Fruit fly (Drosophila melanogaster) whole organism, embryonic: ENCODE results near the gene M6.

Source experiments
- Atf-2 ChIP-seq: fragments of 200-800 bp; sonication (Bioruptor generic); optimal IDR thresholded peaks from 2 replicates; lab custom pipeline; 2016; ENCODE audit warnings: missing biosample characterization, missing genetic modification characterization
- Blimp-1 ChIP-seq: fragments of 200-800 bp; sonication (Bioruptor generic); optimal IDR thresholded peaks from 3 replicates; lab custom pipeline; 2018; ENCODE audit warnings: missing biosample characterization, missing genetic modification characterization, mild to moderate bottlenecking, moderate library complexity, missing genetic modification reagents
- CG10267 ChIP-seq: fragments of 200-800 bp; sonication (Bioruptor generic); optimal IDR thresholded peaks from 2 replicates; lab custom pipeline; 2018; ENCODE audit warnings: missing biosample characterization, mild to moderate bottlenecking, missing genetic modification characterization, moderate library complexity
- CG10959 ChIP-seq: fragments of 200-800 bp; sonication (Bioruptor generic); IDR thresholded peaks from 2 replicates; pipeline ENCODE4 v1.3.6; 2022; ENCODE audit warnings: missing biosample characterization, missing genetic modification characterization
- CG11085 ChIP-seq: fragments of 200-800 bp; sonication (Bioruptor generic); IDR thresholded peaks from 2 replicates; pipeline ENCODE4 v1.3.6; 2022; ENCODE audit warnings: missing biosample characterization, missing genetic modification characterization
- CG11093 ChIP-seq: fragments of 200-800 bp; sonication (Bioruptor generic); IDR thresholded peaks from 3 replicates; pipeline ENCODE4 v1.3.6; 2022; ENCODE audit warnings: missing biosample characterization, missing genetic modification characterization
- CG11504 ChIP-seq: fragments of 200-800 bp; sonication (Bioruptor generic); optimal IDR thresholded peaks from 3 replicates; lab custom pipeline; 2019; ENCODE audit warnings: missing biosample characterization, mild to moderate bottlenecking, missing genetic modification characterization, moderate library complexity
- CG1233 ChIP-seq: fragments of 200-800 bp; sonication (Bioruptor generic); optimal IDR thresholded peaks from 4 replicates; lab custom pipeline; 2018; ENCODE audit warnings: missing biosample characterization, mild to moderate bottlenecking, missing genetic modification characterization
- CG13775 ChIP-seq: fragments of 200-800 bp; sonication (Bioruptor generic); optimal IDR thresholded peaks from 3 replicates; lab custom pipeline; 2017; ENCODE audit warnings: missing biosample characterization, mild to moderate bottlenecking, missing genetic modification characterization
- CG14710 ChIP-seq: fragments of 200-800 bp; sonication (Bioruptor generic); optimal IDR thresholded peaks from 3 replicates; lab custom pipeline; 2019; ENCODE audit warnings: missing biosample characterization, mild to moderate bottlenecking, missing genetic modification characterization, moderate library complexity
- CG15514 ChIP-seq: fragments of 200-800 bp; sonication (Bioruptor generic); optimal IDR thresholded peaks from 3 replicates; lab custom pipeline; 2017; ENCODE audit warnings: missing biosample characterization, missing genetic modification characterization, mild to moderate bottlenecking, moderate library complexity, missing genetic modification reagents
- CG15696 ChIP-seq: fragments of 200-800 bp; sonication (Bioruptor generic); optimal IDR thresholded peaks from 2 replicates; lab custom pipeline; 2019; ENCODE audit warnings: missing biosample characterization, mild to moderate bottlenecking, missing genetic modification characterization, moderate library complexity
- CG1647 ChIP-seq: fragments of 200-800 bp; sonication (Bioruptor generic); optimal IDR thresholded peaks from 3 replicates; lab custom pipeline; 2016; ENCODE audit warnings: missing biosample characterization, missing genetic modification characterization
- CG16815 ChIP-seq: fragments of 200-800 bp; sonication (Bioruptor generic); optimal IDR thresholded peaks from 3 replicates; lab custom pipeline; 2017; ENCODE audit warnings: missing biosample characterization, mild to moderate bottlenecking, missing genetic modification characterization
- CG17361 ChIP-seq: fragments of 200-800 bp; sonication (Bioruptor generic); IDR thresholded peaks from 3 replicates; pipeline ENCODE4 v1.3.6; 2022; ENCODE audit warnings: missing biosample characterization, missing genetic modification characterization
- CG17802 ChIP-seq: fragments of 200-800 bp; sonication (Bioruptor generic); optimal IDR thresholded peaks from 2 replicates; lab custom pipeline; 2018; ENCODE audit warnings: missing biosample characterization, mild to moderate bottlenecking, missing genetic modification characterization, moderate library complexity
- CG17829 ChIP-seq: fragments of 200-800 bp; optimal IDR thresholded peaks from 2 replicates; lab custom pipeline; 2019; ENCODE audit warnings: missing biosample characterization, mild to moderate bottlenecking, missing genetic modification characterization, moderate library complexity
- CG18619 ChIP-seq: fragments of 200-800 bp; sonication (Bioruptor generic); optimal IDR thresholded peaks from 3 replicates; lab custom pipeline; 2017; ENCODE audit warnings: missing biosample characterization, mild to moderate bottlenecking, missing genetic modification characterization
- CG31441 ChIP-seq: fragments of 200-800 bp; sonication (Bioruptor generic); IDR thresholded peaks from 2 replicates; pipeline ENCODE4 v1.3.6; 2022; ENCODE audit warnings: missing biosample characterization, missing genetic modification characterization
- CG4404 ChIP-seq: fragments of 200-800 bp; sonication (Bioruptor generic); IDR thresholded peaks from 2 replicates; pipeline ENCODE4 v1.3.6; 2022; ENCODE audit warnings: missing biosample characterization, missing genetic modification characterization
- CG4424 ChIP-seq: fragments of 200-800 bp; sonication (Bioruptor generic); optimal IDR thresholded peaks from 3 replicates; lab custom pipeline; 2016; ENCODE audit warnings: missing biosample characterization, missing genetic modification characterization
- CG6689 ChIP-seq: fragments of 200-800 bp; sonication (Bioruptor generic); IDR thresholded peaks from 2 replicates; pipeline ENCODE4 v1.3.6; 2022; ENCODE audit warnings: missing biosample characterization, missing genetic modification characterization
- CG6813 ChIP-seq: fragments of 200-800 bp; sonication (Bioruptor generic); optimal IDR thresholded peaks from 2 replicates; lab custom pipeline; 2017; ENCODE audit warnings: missing biosample characterization, missing genetic modification characterization, mild to moderate bottlenecking, moderate library complexity, missing genetic modification reagents
- CG6854 ChIP-seq: fragments of 200-800 bp; sonication (Bioruptor generic); optimal IDR thresholded peaks from 3 replicates; lab custom pipeline; 2017; ENCODE audit warnings: missing biosample characterization, mild to moderate bottlenecking, missing genetic modification characterization
- CG7556 ChIP-seq: fragments of 200-800 bp; sonication (Bioruptor generic); optimal IDR thresholded peaks from 2 replicates; lab custom pipeline; 2017; ENCODE audit warnings: missing biosample characterization, mild to moderate bottlenecking, missing genetic modification characterization
- CG7839 ChIP-seq: fragments of 200-800 bp; sonication (Bioruptor generic); optimal IDR thresholded peaks from 3 replicates; lab custom pipeline; 2018; ENCODE audit warnings: missing biosample characterization, mild to moderate bottlenecking, missing genetic modification characterization, moderate library complexity
- CG8924 ChIP-seq: fragments of 200-800 bp; optimal IDR thresholded peaks from 3 replicates; lab custom pipeline; 2019; ENCODE audit warnings: missing biosample characterization, mild to moderate bottlenecking, missing genetic modification characterization, moderate library complexity
- CoRest ChIP-seq: fragments of 200-800 bp; sonication (Bioruptor generic); optimal IDR thresholded peaks from 3 replicates; lab custom pipeline; 2018; ENCODE audit warnings: missing biosample characterization, mild to moderate bottlenecking, missing genetic modification characterization, moderate library complexity
- D19A ChIP-seq: fragments of 200-800 bp; optimal IDR thresholded peaks from 3 replicates; lab custom pipeline; 2019; ENCODE audit warnings: missing biosample characterization, mild to moderate bottlenecking, missing genetic modification characterization, moderate library complexity
- Drgx ChIP-seq: fragments of 200-800 bp; sonication (Bioruptor generic); IDR thresholded peaks from 2 replicates; pipeline ENCODE4 v1.3.6; 2022; ENCODE audit warnings: missing biosample characterization, missing genetic modification characterization
- Hr3 ChIP-seq: fragments of 200-800 bp; sonication (Bioruptor generic); optimal IDR thresholded peaks from 3 replicates; lab custom pipeline; 2016; ENCODE audit warnings: missing biosample characterization, missing genetic modification characterization
- Six4 ChIP-seq: fragments of 200-800 bp; sonication (Bioruptor generic); optimal IDR thresholded peaks from 2 replicates; lab custom pipeline; 2016; ENCODE audit warnings: missing biosample characterization, missing genetic modification characterization
- Sox100B ChIP-seq: fragments of 200-800 bp; sonication (Bioruptor generic); optimal IDR thresholded peaks from 3 replicates; lab custom pipeline; 2018; ENCODE audit warnings: missing biosample characterization, mild to moderate bottlenecking, missing genetic modification characterization
- Sox102F ChIP-seq: fragments of 200-800 bp; sonication (Bioruptor generic); optimal IDR thresholded peaks from 2 replicates; lab custom pipeline; 2018; ENCODE audit warnings: missing biosample characterization, mild to moderate bottlenecking, missing genetic modification characterization, moderate library complexity
- Ssrp ChIP-seq: fragments of 200-800 bp; sonication (Bioruptor generic); optimal IDR thresholded peaks from 2 replicates; lab custom pipeline; 2018; ENCODE audit warnings: missing biosample characterization, mild to moderate bottlenecking, missing genetic modification characterization, moderate library complexity
- aop ChIP-seq: fragments of 200-800 bp; sonication (Bioruptor generic); IDR thresholded peaks from 2 replicates; pipeline ENCODE4 v1.3.6; 2022; ENCODE audit warnings: missing biosample characterization, missing genetic modification characterization
- ap ChIP-seq: fragments of 200-800 bp; sonication (Bioruptor generic); IDR thresholded peaks from 2 replicates; pipeline ENCODE4 v1.3.6; 2022; ENCODE audit warnings: missing biosample characterization, missing genetic modification characterization
- bsh ChIP-seq, 2 experiments: fragments of 200-800 bp; sonication (Bioruptor generic); optimal IDR thresholded peaks; 2 replicates each; lab custom pipeline; 2017 to 2018; ENCODE audit warnings: mild to moderate bottlenecking in 2 of 2, missing biosample characterization in 2 of 2, missing genetic modification characterization in 2 of 2, moderate library complexity in 1 of 2
- cato ChIP-seq: fragments of 200-800 bp; sonication (Bioruptor generic); optimal IDR thresholded peaks from 2 replicates; lab custom pipeline; 2016; ENCODE audit warnings: missing biosample characterization, missing genetic modification characterization, borderline replicate concordance
- croc ChIP-seq: fragments of 200-800 bp; sonication (Bioruptor generic); conservative IDR thresholded peaks from 3 replicates; pipeline ENCODE4 v1.3.6; 2022; ENCODE audit warnings: missing biosample characterization, missing genetic modification characterization
- esg ChIP-seq: fragments of 200-800 bp; sonication (Bioruptor generic); conservative IDR thresholded peaks from 2 replicates; pipeline ENCODE4 v1.3.6; 2022; ENCODE audit warnings: missing biosample characterization, missing genetic modification characterization
- fd96Cb ChIP-seq: fragments of 200-800 bp; sonication (Bioruptor generic); optimal IDR thresholded peaks from 2 replicates; lab custom pipeline; 2018; ENCODE audit warnings: missing biosample characterization, mild to moderate bottlenecking, missing genetic modification characterization, moderate library complexity
- lola ChIP-seq, 3 experiments: fragments of >200 bp in 2 of 3; fragments of 200-800 bp in 1 of 3; sonication (Bioruptor generic) in 1 of 3; optimal IDR thresholded peaks; 2 replicates each; lab custom pipeline; 2017 to 2019; ENCODE audit warnings: missing biosample characterization in 3 of 3, missing genetic modification characterization in 3 of 3, mild to moderate bottlenecking in 1 of 3, moderate library complexity in 1 of 3
- lov ChIP-seq, 2 experiments: fragments of 200-800 bp in 1 of 2; fragments of >200 bp in 1 of 2; sonication (Bioruptor generic) in 1 of 2; IDR thresholded peaks in 1 of 2; optimal IDR thresholded peaks in 1 of 2; 2 replicates in 1 of 2; 3 replicates in 1 of 2; pipeline versions ENCODE4 v1.3.6 to Lab custom; 2017 to 2022; ENCODE audit warnings: missing biosample characterization in 1 of 2, missing genetic modification characterization in 1 of 2
- phol ChIP-seq: fragments of 200-800 bp; sonication (Bioruptor generic); optimal IDR thresholded peaks from 3 replicates; lab custom pipeline; 2018; ENCODE audit warnings: missing biosample characterization, mild to moderate bottlenecking, missing genetic modification characterization, moderate library complexity
- prd ChIP-seq, 3 experiments: fragments of >200 bp in 2 of 3; fragments of 200-800 bp in 1 of 3; sonication (Bioruptor generic) in 1 of 3; optimal IDR thresholded peaks in 2 of 3; IDR thresholded peaks in 1 of 3; 2 replicates in 2 of 3; 3 replicates in 1 of 3; pipeline versions ENCODE4 v1.3.6 to Lab custom; 2017 to 2022; ENCODE audit warnings: missing biosample characterization in 1 of 3, missing genetic modification characterization in 1 of 3
- scrt ChIP-seq: fragments of 200-800 bp; sonication (Bioruptor generic); optimal IDR thresholded peaks from 2 replicates; lab custom pipeline; 2018; ENCODE audit warnings: missing biosample characterization, mild to moderate bottlenecking, missing genetic modification characterization, moderate library complexity
- sima ChIP-seq: fragments of 200-800 bp; sonication (Bioruptor generic); optimal IDR thresholded peaks from 2 replicates; lab custom pipeline; 2016; ENCODE audit warnings: missing biosample characterization, missing genetic modification characterization
- tio ChIP-seq: fragments of 200-800 bp; sonication (Bioruptor generic); optimal IDR thresholded peaks from 2 replicates; lab custom pipeline; 2017; ENCODE audit warnings: missing biosample characterization, missing genetic modification characterization, inconsistent platforms
- trem ChIP-seq: fragments of 200-800 bp; optimal IDR thresholded peaks from 3 replicates; lab custom pipeline; 2019; ENCODE audit warnings: missing biosample characterization, mild to moderate bottlenecking, missing genetic modification characterization, moderate library complexity

M6 gene

dm6 chr3L:21462860-21463259, 44.8 kb upstream of the M6 start (continued):
- TF ChIP-seq lov (optimal IDR thresholded peaks at IDR 0.05; lab: Kevin White, UChicago) (no peak), lov (GFP tag; IDR thresholded peaks at IDR 0.05; lab: Robert Waterston, UW) (no peak), esg (GFP tag; lab: Robert Waterston, UW) (no peak), CG6689 (GFP tag; lab: Robert Waterston, UW) (peak; percentile 15; the same call in 1 of the 2 replicates), ap (GFP tag; lab: Robert Waterston, UW) (no peak), CG13775 (GFP tag; lab: Kevin White, UChicago) (peak; percentile 39), CG11085 (no peak), CG7556 (GFP tag; lab: Kevin White, UChicago) (peak; percentile 51), CG11504 (tag; lab: Kevin White, UChicago) (peak; percentile 46), prd (optimal IDR thresholded peaks at IDR 0.05; lab: Kevin White, UChicago) (no peak), prd (GFP tag; IDR thresholded peaks at IDR 0.05; lab: Robert Waterston, UW) (peak; percentile 28; the same call in 1 of the 3 replicates), CG4404 (GFP tag; lab: Robert Waterston, UW) (peak; percentile 49; the same call in 1 of the 2 replicates), CG10959 (GFP tag; lab: Robert Waterston, UW) (0 out of 2 replicates have a peak, but pooled peaks have one; percentile 9), lola (GFP tag; optimal IDR thresholded peaks at IDR 0.05; lab: Kevin White, UChicago) (peak in 1 of 3 experiments; percentile 75), Sox100B (GFP tag; lab: Kevin White, UChicago) (peak; percentile 42), CG14710 (peak; percentile 59), aop (no peak), CG15696 (tag; lab: Kevin White, UChicago) (peak; percentile 49), CG1233 (GFP tag; lab: Kevin White, UChicago) (peak; percentile 2), CG31441 (GFP tag; lab: Robert Waterston, UW) (peak; percentile 49; the same call in 1 of the 2 replicates), phol (tag; lab: Kevin White, UChicago) (peak; percentile 58), CG17829 (peak; percentile 45), CG6854 (GFP tag; lab: Kevin White, UChicago) (no peak), fd96Cb (tag; lab: Kevin White, UChicago) (peak; percentile 18), Hr3 (GFP tag; lab: Kevin White, UChicago) (no peak), croc (peak; percentile 17; the same call in 1 of the 3 replicates), Drgx (GFP tag; lab: Robert Waterston, UW) (no peak), CG4424 (peak; percentile 20), CG17361 (GFP tag; lab: Robert Waterston, UW) (peak; percentile 73), CG8924 (tag; lab: Kevin White, UChicago) (peak; percentile 10), sima (GFP tag; lab: Kevin White, UChicago) (no peak), tio (GFP tag; lab: Kevin White, UChicago) (peak; percentile 23), cato (GFP tag; lab: Kevin White, UChicago) (peak; percentile 27), CG10267 (tag; lab: Kevin White, UChicago) (peak; percentile 16), Atf-2 (no peak), Sox102F (peak; percentile 21), CG16815 (peak; percentile 28), CoRest (tag; lab: Kevin White, UChicago) (peak; percentile 22), bsh (GFP tag; optimal IDR thresholded peaks at IDR 0.05; lab: Kevin White, UChicago) (peak in 1 of 2 experiments; percentile 33), trem (tag; lab: Kevin White, UChicago) (peak; percentile 10)

- peak; percentile 95 for TF ChIP-seq CG6813
- no peak for TF ChIP-seq CG15514
- TF ChIP-seq Blimp-1 (GFP tag; lab: Kevin White, UChicago) = peak; percentile 83
- peak; percentile 4 for TF ChIP-seq CG1647 (GFP tag; lab: Kevin White, UChicago)
- TF ChIP-seq Six4 = peak; percentile 9
- peak; percentile 33 for TF ChIP-seq scrt (GFP tag; lab: Kevin White, UChicago)
- TF ChIP-seq CG18619 (GFP tag; lab: Kevin White, UChicago) = peak; percentile 74
- peak; percentile 65 for TF ChIP-seq D19A (tag; lab: Kevin White, UChicago)
- TF ChIP-seq CG11093 (GFP tag; lab: Robert Waterston, UW) = peak; percentile 61; the same call in 1 of the 3 replicates
- TF ChIP-seq Ssrp (tag; lab: Kevin White, UChicago) = peak; percentile 54
- peak; percentile 73 for TF ChIP-seq CG7839 (tag; lab: Kevin White, UChicago)
- TF ChIP-seq CG17802 (tag; lab: Kevin White, UChicago) = peak; percentile 66
Observed at dm6 chr3L:21464240-21464639, 43.4 kb upstream of the M6 start.
